Fruit fly (Drosophila melanogaster) whole organism, pupa: ENCODE measurements around the gene Tet.
A peak's percentile ranks its signal among the peaks of the same experiment; 100 is the strongest.

ENCODE experiments used
- CG10348 ChIP-seq: fragments of 200-800 bp; sonication (Bioruptor generic); IDR thresholded peaks from 2 replicates; pipeline ENCODE4 v1.3.6; 2022; ENCODE audit warnings: missing biosample characterization, missing genetic modification characterization
- CG12605 ChIP-seq: fragments of 200-800 bp; sonication (Bioruptor generic); IDR thresholded peaks from 2 replicates; pipeline ENCODE4 v1.3.6; 2022; ENCODE audit warnings: missing biosample characterization, missing genetic modification characterization
- CG13204 ChIP-seq: fragments of 200-800 bp; sonication (Bioruptor generic); optimal IDR thresholded peaks from 2 replicates; lab custom pipeline; 2018; ENCODE audit warnings: missing biosample characterization, mild to moderate bottlenecking, missing genetic modification characterization, moderate library complexity
- CG14655 ChIP-seq: fragments of 200-800 bp; sonication (Bioruptor generic); optimal IDR thresholded peaks from 3 replicates; lab custom pipeline; 2017; ENCODE audit warnings: mild to moderate bottlenecking, missing biosample characterization, missing genetic modification reagents, missing genetic modification characterization
- CG15710 ChIP-seq: fragments of 200-800 bp; sonication (Bioruptor generic); optimal IDR thresholded peaks from 2 replicates; lab custom pipeline; 2018; ENCODE audit warnings: missing biosample characterization, mild to moderate bottlenecking, missing genetic modification characterization, moderate library complexity
- CG17806 ChIP-seq: fragments of 200-800 bp; sonication (Bioruptor generic); optimal IDR thresholded peaks from 2 replicates; lab custom pipeline; 2018; ENCODE audit warnings: missing biosample characterization, mild to moderate bottlenecking, missing genetic modification characterization, moderate library complexity
- CG32121 ChIP-seq: fragments of 200-800 bp; sonication (Bioruptor generic); IDR thresholded peaks from 2 replicates; pipeline ENCODE4 v1.3.6; 2022; ENCODE audit warnings: missing biosample characterization, missing genetic modification characterization
- CG34367 ChIP-seq: fragments of 200-800 bp; sonication (Bioruptor generic); optimal IDR thresholded peaks from 2 replicates; lab custom pipeline; 2018; ENCODE audit warnings: missing biosample characterization, mild to moderate bottlenecking, missing genetic modification characterization
- CG4496 ChIP-seq: fragments of 200-800 bp; sonication (Bioruptor generic); IDR thresholded peaks from 3 replicates; pipeline ENCODE4 v1.3.6; 2022; ENCODE audit warnings: missing biosample characterization, missing genetic modification characterization
- CG8159 ChIP-seq: fragments of 200-800 bp; sonication (Bioruptor generic); optimal IDR thresholded peaks from 3 replicates; lab custom pipeline; 2018; ENCODE audit warnings: missing biosample characterization, mild to moderate bottlenecking, missing genetic modification characterization, moderate library complexity
- CG8301 ChIP-seq: fragments of 200-800 bp; sonication (Bioruptor generic); optimal IDR thresholded peaks from 2 replicates; lab custom pipeline; 2018; ENCODE audit warnings: missing biosample characterization, mild to moderate bottlenecking, missing genetic modification characterization
- CG9948 ChIP-seq: fragments of 200-800 bp; sonication (Bioruptor generic); optimal IDR thresholded peaks from 2 replicates; lab custom pipeline; 2018; ENCODE audit warnings: missing biosample characterization, mild to moderate bottlenecking, missing genetic modification characterization, moderate library complexity
- D1 ChIP-seq: fragments of 200-800 bp; sonication (Bioruptor generic); optimal IDR thresholded peaks from 2 replicates; lab custom pipeline; 2018; ENCODE audit warnings: missing biosample characterization, mild to moderate bottlenecking, missing genetic modification characterization, moderate library complexity
- EcR ChIP-seq: fragments of 200-800 bp; sonication (Bioruptor generic); optimal IDR thresholded peaks from 3 replicates; lab custom pipeline; 2019; ENCODE audit warnings: missing biosample characterization, missing genetic modification characterization, mild to moderate bottlenecking, moderate library complexity, missing genetic modification reagents
- Ets98B ChIP-seq: fragments of 200-800 bp; sonication (Bioruptor generic); IDR thresholded peaks from 2 replicates; pipeline ENCODE4 v1.3.6; 2022; ENCODE audit warnings: missing biosample characterization, missing genetic modification characterization
- Pif1A ChIP-seq: fragments of 200-800 bp; sonication (Bioruptor generic); optimal IDR thresholded peaks from 3 replicates; lab custom pipeline; 2016; ENCODE audit warnings: missing biosample characterization, missing genetic modification characterization
- Pif1B ChIP-seq: fragments of 200-800 bp; sonication (Bioruptor generic); optimal IDR thresholded peaks from 3 replicates; lab custom pipeline; 2016; ENCODE audit warnings: missing biosample characterization, missing genetic modification characterization
- Snoo ChIP-seq: fragments of 200-800 bp; sonication (Bioruptor generic); optimal IDR thresholded peaks from 3 replicates; lab custom pipeline; 2017; ENCODE audit warnings: missing biosample characterization, mild to moderate bottlenecking, missing genetic modification characterization, inconsistent platforms
- fd96Ca ChIP-seq: fragments of 200-800 bp; sonication (Bioruptor generic); IDR thresholded peaks from 3 replicates; pipeline ENCODE4 v1.3.6; 2022; ENCODE audit warnings: missing biosample characterization, missing genetic modification characterization
- gl ChIP-seq: fragments of 200-800 bp; sonication (Bioruptor generic); optimal IDR thresholded peaks from 2 replicates; lab custom pipeline; 2018; ENCODE audit warnings: missing biosample characterization, mild to moderate bottlenecking, missing genetic modification characterization
- rn ChIP-seq: fragments of 200-800 bp; sonication (Bioruptor generic); IDR thresholded peaks from 2 replicates; pipeline ENCODE4 v1.3.6; 2022; ENCODE audit warnings: missing biosample characterization, missing genetic modification characterization

The Tet gene

dm6 chr3L:2828610-2829139, 50.3 kb downstream of the Tet start:
- TF ChIP-seq CG15710 (tag; lab: Kevin White, UChicago) (no peak), CG32121 (GFP tag; lab: Robert Waterston, UW) (no peak), Snoo (tag; lab: Kevin White, UChicago) (no peak), CG34367 (no peak), CG13204 (GFP tag; lab: Kevin White, UChicago) (no peak), CG12605 (GFP tag; lab: Robert Waterston, UW) (no peak), CG10348 (no peak), gl (tag; lab: Kevin White, UChicago) (no peak), CG8301 (tag; lab: Kevin White, UChicago) (no peak), CG4496 (no peak), fd96Ca (GFP tag; lab: Robert Waterston, UW) (no peak), CG14655 (GFP tag; lab: Kevin White, UChicago) (no peak), Pif1B (GFP tag; lab: Kevin White, UChicago) (no peak), D1 (tag; lab: Kevin White, UChicago) (no peak), CG17806 (tag; lab: Kevin White, UChicago) (no peak), Ets98B (no peak)

- no peak for TF ChIP-seq CG14655 (GFP tag; lab: Kevin White, UChicago)
These were observed 50.8 kb downstream of the Tet start for dm6 chr3L:2828163-2828562.

DNA sequence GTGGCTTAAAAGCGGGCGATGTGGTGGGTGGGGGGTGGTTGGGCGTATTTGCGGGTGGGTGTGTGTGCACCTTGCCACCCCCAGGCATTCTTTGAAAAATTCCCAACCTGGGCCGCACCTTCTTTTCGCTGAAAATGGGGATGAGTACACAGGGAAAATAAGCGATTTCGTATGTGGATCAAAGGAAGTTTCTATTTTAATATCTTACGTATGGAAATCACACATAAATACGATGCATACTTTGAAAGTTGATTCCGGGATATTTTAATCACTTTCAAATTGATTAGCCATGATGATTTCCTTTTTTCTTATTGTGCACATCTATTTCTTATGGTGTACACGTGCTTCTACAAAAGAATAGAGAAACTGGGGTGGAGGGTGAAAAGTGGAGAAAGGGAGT, 53.6 kb downstream of the Tet start:
- no peak for TF ChIP-seq Pif1A (GFP tag; lab: Kevin White, UChicago)
- peak; percentile 30 for TF ChIP-seq CG14655 (GFP tag; lab: Kevin White, UChicago)
- peak; percentile 33 for TF ChIP-seq CG9948 (tag; lab: Kevin White, UChicago)
- no peak for TF ChIP-seq CG12605 (GFP tag; lab: Robert Waterston, UW)
- 0 out of 3 replicates have a peak, but pooled peaks have one; percentile 36 for TF ChIP-seq CG4496
- peak; percentile 10 for TF ChIP-seq CG8301 (tag; lab: Kevin White, UChicago)
- no peak for TF ChIP-seq CG13204 (GFP tag; lab: Kevin White, UChicago)
- peak; percentile 39 for TF ChIP-seq CG17806 (tag; lab: Kevin White, UChicago)
- TF ChIP-seq CG15710 (tag; lab: Kevin White, UChicago) = peak; percentile 32
- TF ChIP-seq CG8159 (tag; lab: Kevin White, UChicago) = peak; percentile 44

dm6 chr3L:2824731-2825130, 54.2 kb downstream of the Tet start:
- no peak for TF ChIP-seq CG13204 (GFP tag; lab: Kevin White, UChicago)
- TF ChIP-seq CG4496 = no peak
- TF ChIP-seq CG17806 (tag; lab: Kevin White, UChicago) = no peak
- TF ChIP-seq CG32121 (GFP tag; lab: Robert Waterston, UW) = no peak
- TF ChIP-seq Ets98B = no peak
- TF ChIP-seq CG8301 (tag; lab: Kevin White, UChicago) = no peak
- TF ChIP-seq CG15710 (tag; lab: Kevin White, UChicago) = no peak
- no peak for TF ChIP-seq CG34367
- TF ChIP-seq Pif1A (GFP tag; lab: Kevin White, UChicago) = no peak
- TF ChIP-seq D1 (tag; lab: Kevin White, UChicago) = no peak
- no peak for TF ChIP-seq gl (tag; lab: Kevin White, UChicago)
- TF ChIP-seq Snoo (tag; lab: Kevin White, UChicago) = no peak
- no peak for TF ChIP-seq Pif1B (GFP tag; lab: Kevin White, UChicago)
- no peak for TF ChIP-seq EcR
- TF ChIP-seq, all 21 proteins: peak for 0

dm6 chr3L:2824024-2824687, 54.8 kb downstream of the Tet start:
- TF ChIP-seq fd96Ca (GFP tag; lab: Robert Waterston, UW) (peak; percentile 97), CG8301 (tag; lab: Kevin White, UChicago) (peak; percentile 97), CG12605 (GFP tag; lab: Robert Waterston, UW) (peak; percentile 93), gl (tag; lab: Kevin White, UChicago) (peak; percentile 94), rn (GFP tag; lab: Robert Waterston, UW) (peak; percentile 90), Ets98B (peak; percentile 90), Pif1B (GFP tag; lab: Kevin White, UChicago) (peak; percentile 97), CG13204 (GFP tag; lab: Kevin White, UChicago) (peak; percentile 96), CG17806 (tag; lab: Kevin White, UChicago) (peak; percentile 99), Snoo (tag; lab: Kevin White, UChicago) (peak; percentile 98), CG34367 (peak; percentile 99), CG32121 (GFP tag; lab: Robert Waterston, UW) (peak; percentile 87), CG14655 (GFP tag; lab: Kevin White, UChicago) (peak; percentile 98), CG15710 (tag; lab: Kevin White, UChicago) (peak; percentile 99), EcR (peak; percentile 21), Pif1A (GFP tag; lab: Kevin White, UChicago) (peak; percentile 98), D1 (tag; lab: Kevin White, UChicago) (peak; percentile 96), CG9948 (tag; lab: Kevin White, UChicago) (peak; percentile 99), CG8159 (tag; lab: Kevin White, UChicago) (peak; percentile 99), CG4496 (peak; percentile 97), CG10348 (peak; percentile 68)
- TF ChIP-seq, all 21 proteins: peak for 21
